Worm (Caenorhabditis elegans): ENCODE data around the gene nyn-1.

The nyn-1 gene

DNA sequence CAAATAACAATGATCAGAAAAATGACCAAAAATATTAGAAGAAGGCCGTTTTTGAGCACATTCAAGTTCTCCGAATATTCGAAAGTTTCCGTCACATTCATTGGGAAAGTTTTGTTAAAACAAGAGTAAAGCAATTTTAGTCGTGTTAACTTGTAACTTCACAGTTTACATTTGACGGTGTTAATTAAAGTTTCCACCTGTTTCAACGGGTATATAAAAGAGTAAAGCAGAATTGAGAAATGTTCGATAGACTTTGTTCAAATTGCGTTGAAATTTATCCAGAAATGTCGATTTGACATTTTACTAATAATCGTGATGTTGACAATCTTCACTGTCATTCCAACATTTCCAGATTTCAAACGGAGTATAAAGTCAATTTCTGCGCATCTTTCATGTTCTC, 41.0 kb downstream of the nyn-1 start, which contains the start of gene srz-29:
srz-29 (minus strand) TSS at position 101 of the 400 bp plus-strand sequence.
- TF ChIP-seq klf-2 (GFP tag; conservative IDR thresholded peaks at IDR 0.05) = no peak

DNA sequence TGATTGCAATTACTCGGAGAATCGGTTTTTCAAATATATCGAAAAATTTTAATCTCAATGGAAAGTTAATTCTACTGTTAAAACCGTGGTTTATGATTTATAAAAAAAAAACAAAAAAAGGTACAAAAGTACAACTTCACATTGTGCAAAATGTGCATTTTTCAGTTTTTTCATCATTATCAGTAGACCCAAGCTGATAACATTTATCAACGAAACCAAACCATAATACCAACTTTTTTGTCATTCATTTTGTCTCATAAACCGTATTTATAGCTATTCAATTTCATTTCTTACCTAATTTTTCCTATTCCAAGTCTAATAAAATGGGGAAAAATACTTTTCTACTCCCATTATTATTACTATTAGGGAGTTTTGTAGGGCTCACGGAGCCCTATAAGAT, 47.8 kb downstream of the nyn-1 start, which contains the start of gene ugt-22:
ugt-22 (plus strand) TSS at position 234 of the 400 bp plus-strand sequence.
- TF ChIP-seq T22C8.4 (GFP tag; IDR thresholded peaks at IDR 0.05) = no peak
- no peak for TF ChIP-seq ref-1 (GFP tag; conservative IDR thresholded peaks at IDR 0.05)
- no peak for TF ChIP-seq ztf-23 (GFP tag; IDR thresholded peaks at IDR 0.05)
- TF ChIP-seq tab-1 (GFP tag; IDR thresholded peaks at IDR 0.05) = no peak
- TF ChIP-seq flt-1 (GFP tag; IDR thresholded peaks at IDR 0.05) = no peak
- no peak for TF ChIP-seq klf-2 (GFP tag; conservative IDR thresholded peaks at IDR 0.05)
- no peak for TF ChIP-seq ztf-29 (GFP tag; IDR thresholded peaks at IDR 0.05)
- TF ChIP-seq cog-1 (tag; optimal IDR thresholded peaks at IDR 0.05) = no peak
- no peak for TF ChIP-seq med-1 (GFP tag; optimal IDR thresholded peaks at IDR 0.05; ENCODE audit: insufficient read depth)

DNA sequence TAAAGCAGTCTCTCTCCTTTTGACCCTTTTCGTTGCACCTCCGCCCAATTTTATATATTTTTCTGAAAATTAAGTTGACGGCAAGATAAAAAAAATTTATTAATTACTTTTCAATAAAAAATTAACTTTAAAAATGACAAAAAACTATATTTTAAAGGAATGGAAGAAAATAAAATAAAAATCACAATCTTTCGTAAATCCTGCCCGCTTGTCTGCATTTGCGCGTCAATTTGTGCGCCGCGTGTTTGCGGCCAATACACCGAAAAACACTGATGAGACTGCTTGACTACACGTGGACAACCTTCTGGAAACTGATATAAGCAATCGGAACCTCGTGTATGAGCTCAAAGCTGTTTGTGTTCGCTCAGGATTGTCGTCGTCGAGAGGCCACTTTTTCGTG, 49.8 kb downstream of the nyn-1 start, which contains the start of gene C08F11.7:
C08F11.7 (plus strand) TSS at position 301 of the 400 bp plus-strand sequence.
- TF ChIP-seq klf-2 (GFP tag; conservative IDR thresholded peaks at IDR 0.05) (no peak), T22C8.4 (GFP tag; IDR thresholded peaks at IDR 0.05) (no peak), flt-1 (GFP tag; IDR thresholded peaks at IDR 0.05) (no peak), med-1 (GFP tag; optimal IDR thresholded peaks at IDR 0.05; ENCODE audit: insufficient read depth) (no peak), ztf-23 (GFP tag; IDR thresholded peaks at IDR 0.05) (no peak), tab-1 (GFP tag; IDR thresholded peaks at IDR 0.05) (no peak), ztf-29 (GFP tag; IDR thresholded peaks at IDR 0.05) (no peak), cog-1 (tag; optimal IDR thresholded peaks at IDR 0.05) (no peak), ref-1 (GFP tag; conservative IDR thresholded peaks at IDR 0.05) (no peak)

Data from whole organism, midembryonic.